Fruit fly (Drosophila melanogaster): ENCODE results near the gene CG3568.
A peak's percentile ranks its signal among the peaks of the same experiment; 100 is the strongest.

The CG3568 gene

DNA sequence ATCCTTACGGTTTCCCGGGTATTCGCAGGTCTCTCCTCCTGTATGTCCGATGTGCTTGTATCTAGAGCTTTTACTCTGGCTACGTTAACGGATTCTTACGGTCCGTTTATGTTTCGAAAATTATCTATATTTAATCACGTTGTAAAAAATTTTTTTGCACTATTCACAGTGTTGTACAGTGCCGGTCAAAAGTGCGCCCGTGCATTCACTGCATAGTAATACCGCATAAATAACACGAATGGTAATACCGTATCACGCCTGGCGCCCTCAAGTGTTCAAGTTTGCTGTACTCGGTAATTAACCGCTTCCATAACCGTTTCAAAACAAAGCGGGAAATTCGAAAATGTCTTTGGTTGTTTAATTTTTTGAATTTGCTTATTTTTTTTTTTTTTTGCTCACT, 11.6 kb downstream of the CG3568 start, which contains the start of gene CG11444 (continued):
- no peak for TF ChIP-seq Oaz (GFP tag; IDR thresholded peaks at IDR 0.05)
- TF ChIP-seq trem (tag; optimal IDR thresholded peaks at IDR 0.05), result peak; percentile 74
- TF ChIP-seq peb (GFP tag; IDR thresholded peaks at IDR 0.05), result no peak
- TF ChIP-seq CG15696 (tag; optimal IDR thresholded peaks at IDR 0.05), result no peak
- peak; percentile 87 for TF ChIP-seq Ets97D (GFP tag; optimal IDR thresholded peaks at IDR 0.05)
- TF ChIP-seq CG8281 (tag; optimal IDR thresholded peaks at IDR 0.05), result no peak
- no peak for TF ChIP-seq CG10321 (GFP tag; IDR thresholded peaks at IDR 0.05)
- peak; percentile 41 for TF ChIP-seq Sin3A (optimal IDR thresholded peaks at IDR 0.05)
- peak; percentile 31 for TF ChIP-seq CG4820 (GFP tag; optimal IDR thresholded peaks at IDR 0.05)
- peak; percentile 37 for TF ChIP-seq CG13894 (tag; optimal IDR thresholded peaks at IDR 0.05)
- TF ChIP-seq Poxn (GFP tag; IDR thresholded peaks at IDR 0.05), result no peak
- peak; percentile 36 for TF ChIP-seq CG15601 (tag; optimal IDR thresholded peaks at IDR 0.05)
- TF ChIP-seq da (GFP tag; optimal IDR thresholded peaks at IDR 0.05), result peak; percentile 20
- TF ChIP-seq en (GFP tag; optimal IDR thresholded peaks at IDR 0.05), result peak; percentile 11
- TF ChIP-seq sna (GFP tag; IDR thresholded peaks at IDR 0.05; ENCODE audit: partially characterized antibody), result no peak
- no peak for TF ChIP-seq Hr78 (GFP tag; optimal IDR thresholded peaks at IDR 0.05)
- TF ChIP-seq Ptx1 (GFP tag; IDR thresholded peaks at IDR 0.05), result peak; percentile 25; the same call in 1 of the 2 replicates
- TF ChIP-seq dysf (GFP tag; IDR thresholded peaks at IDR 0.05), result 0 out of 3 replicates have a peak, but pooled peaks have one; percentile 15
- peak; percentile 2 for TF ChIP-seq NC2β (GFP tag; optimal IDR thresholded peaks at IDR 0.05)
- no peak for TF ChIP-seq D19A (tag; optimal IDR thresholded peaks at IDR 0.05)
- TF ChIP-seq cas (GFP tag; IDR thresholded peaks at IDR 0.05), result no peak
- no peak for TF ChIP-seq Bteb2 (GFP tag; optimal IDR thresholded peaks at IDR 0.05)
- no peak for TF ChIP-seq CG9437 (GFP tag; optimal IDR thresholded peaks at IDR 0.05)
- TF ChIP-seq Xrp1 (GFP tag; IDR thresholded peaks at IDR 0.05), result peak; percentile 47; the same call in 1 of the 2 replicates
- TF ChIP-seq Myb (GFP tag; optimal IDR thresholded peaks at IDR 0.05), result peak; percentile 72
- no peak for TF ChIP-seq hb (GFP tag; IDR thresholded peaks at IDR 0.05; ENCODE audit: partially characterized antibody)
- peak; percentile 76 for TF ChIP-seq CG3847 (GFP tag; IDR thresholded peaks at IDR 0.05)
- no peak for TF ChIP-seq stc (GFP tag; IDR thresholded peaks at IDR 0.05)
- no peak for TF ChIP-seq ATbp (GFP tag; optimal IDR thresholded peaks at IDR 0.05)
- TF ChIP-seq lola (GFP tag; optimal IDR thresholded peaks at IDR 0.05), result no peak
- TF ChIP-seq sd (tag; optimal IDR thresholded peaks at IDR 0.05), result peak; percentile 21
- peak; percentile 96 for TF ChIP-seq pzg (GFP tag; optimal IDR thresholded peaks at IDR 0.05)
- no peak for TF ChIP-seq CG4424 (GFP tag; optimal IDR thresholded peaks at IDR 0.05)
- TF ChIP-seq nom (GFP tag; optimal IDR thresholded peaks at IDR 0.05), result no peak
- no peak for TF ChIP-seq CG12219 (GFP tag; optimal IDR thresholded peaks at IDR 0.05)
- no peak for TF ChIP-seq klu (GFP tag; IDR thresholded peaks at IDR 0.05)
- TF ChIP-seq gem (tag; optimal IDR thresholded peaks at IDR 0.05), result no peak
- TF ChIP-seq CG4328 (GFP tag; optimal IDR thresholded peaks at IDR 0.05), result no peak
- peak; percentile 48 for TF ChIP-seq ems (GFP tag; optimal IDR thresholded peaks at IDR 0.05)
- TF ChIP-seq CG18476 (GFP tag; optimal IDR thresholded peaks at IDR 0.05), result no peak
- TF ChIP-seq psq (GFP tag; optimal IDR thresholded peaks at IDR 0.05), result no peak
- peak; percentile 33 for TF ChIP-seq nerfin-1 (tag; optimal IDR thresholded peaks at IDR 0.05)
- no peak for TF ChIP-seq mld (GFP tag; IDR thresholded peaks at IDR 0.05; ENCODE audit: partially characterized antibody)
- no peak for TF ChIP-seq Taf1 (GFP tag; IDR thresholded peaks at IDR 0.05)
- no peak for TF ChIP-seq CG13123 (GFP tag; optimal IDR thresholded peaks at IDR 0.05)
- TF ChIP-seq CG12236 (GFP tag; optimal IDR thresholded peaks at IDR 0.05), result no peak
- peak; percentile 88 for TF ChIP-seq CG33213 (GFP tag; optimal IDR thresholded peaks at IDR 0.05)
- no peak for TF ChIP-seq CG10462 (GFP tag; optimal IDR thresholded peaks at IDR 0.05)
- no peak for TF ChIP-seq Nf-YB (GFP tag; optimal IDR thresholded peaks at IDR 0.05)
- TF ChIP-seq tx (GFP tag; optimal IDR thresholded peaks at IDR 0.05), result no peak
- no peak for TF ChIP-seq sim (GFP tag; IDR thresholded peaks at IDR 0.05)
- no peak for TF ChIP-seq yki (optimal IDR thresholded peaks at IDR 0.05)
